Fruit fly (Drosophila melanogaster) whole organism: ENCODE results near the gene CG6083.

Experiments used
- CG8478 ChIP-seq: fragments of >200 bp; optimal IDR thresholded peaks from 2 replicates; lab custom pipeline; 2018; ENCODE audit warnings: inconsistent platforms
- Dll ChIP-seq: fragments of >200 bp; optimal IDR thresholded peaks from 2 replicates; lab custom pipeline; 2017

DNA sequence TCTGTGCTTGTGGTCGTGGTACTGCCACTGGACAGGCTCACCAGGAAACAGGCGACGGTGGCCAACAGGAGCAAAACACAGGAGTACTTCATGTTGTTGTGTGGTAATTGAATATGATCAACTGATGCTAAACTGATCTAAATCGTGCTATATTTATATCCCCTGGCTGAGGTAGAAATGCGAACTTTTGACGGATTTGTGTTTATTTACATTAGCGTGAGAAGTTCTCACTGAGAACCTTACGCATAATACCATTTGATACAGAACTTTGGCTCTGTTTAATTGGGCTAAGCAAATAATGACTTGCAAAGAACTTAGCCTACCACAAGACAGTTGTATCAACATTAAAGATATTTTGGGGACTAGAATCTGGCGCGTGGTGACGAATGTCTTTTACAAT, 34.8 kb downstream of the CG6083 start, which contains the start of gene CG33268:
- TF ChIP-seq CG8478 (no peak), Dll (no peak)
